Fruit fly (Drosophila melanogaster) whole organism, pupa: ENCODE measurements around the gene Cdc5.

Experiments used
- D1 ChIP-seq: fragments of 200-800 bp; sonication (Bioruptor generic); optimal IDR thresholded peaks from 2 replicates; lab custom pipeline; 2018; ENCODE audit warnings: missing biosample characterization, mild to moderate bottlenecking, missing genetic modification characterization, moderate library complexity
- Ets98B ChIP-seq: fragments of 200-800 bp; sonication (Bioruptor generic); IDR thresholded peaks from 2 replicates; pipeline ENCODE4 v1.3.6; 2022; ENCODE audit warnings: missing biosample characterization, missing genetic modification characterization
- fd96Ca ChIP-seq: fragments of 200-800 bp; sonication (Bioruptor generic); IDR thresholded peaks from 3 replicates; pipeline ENCODE4 v1.3.6; 2022; ENCODE audit warnings: missing biosample characterization, missing genetic modification characterization

DNA sequence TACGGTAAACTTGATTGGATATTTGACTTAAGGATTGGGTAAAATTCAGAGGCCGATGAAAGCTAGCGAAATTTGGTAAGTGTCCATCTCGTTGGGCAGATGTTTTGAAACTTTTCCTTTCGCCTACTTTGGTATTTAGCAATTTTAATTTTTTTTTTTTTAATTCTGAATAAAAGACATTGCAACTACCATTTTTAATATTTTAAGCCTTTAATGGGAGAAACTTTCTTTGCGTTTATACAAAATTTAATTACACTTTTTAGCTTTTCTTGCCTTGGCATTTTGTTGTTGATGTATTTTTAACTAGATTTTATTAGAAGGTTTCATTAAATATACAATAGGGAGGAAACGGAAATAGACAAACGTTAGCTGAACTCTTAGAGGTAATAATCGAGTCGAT, 5.2 kb upstream of the Cdc5 start, which contains the start of gene CG13884:
- no peak for TF ChIP-seq fd96Ca (GFP tag; lab: Robert Waterston, UW)
- TF ChIP-seq D1 (tag; lab: Kevin White, UChicago) = no peak
- no peak for TF ChIP-seq Ets98B (GFP tag; lab: Robert Waterston, UW)
